In the genomic region with DNA sequence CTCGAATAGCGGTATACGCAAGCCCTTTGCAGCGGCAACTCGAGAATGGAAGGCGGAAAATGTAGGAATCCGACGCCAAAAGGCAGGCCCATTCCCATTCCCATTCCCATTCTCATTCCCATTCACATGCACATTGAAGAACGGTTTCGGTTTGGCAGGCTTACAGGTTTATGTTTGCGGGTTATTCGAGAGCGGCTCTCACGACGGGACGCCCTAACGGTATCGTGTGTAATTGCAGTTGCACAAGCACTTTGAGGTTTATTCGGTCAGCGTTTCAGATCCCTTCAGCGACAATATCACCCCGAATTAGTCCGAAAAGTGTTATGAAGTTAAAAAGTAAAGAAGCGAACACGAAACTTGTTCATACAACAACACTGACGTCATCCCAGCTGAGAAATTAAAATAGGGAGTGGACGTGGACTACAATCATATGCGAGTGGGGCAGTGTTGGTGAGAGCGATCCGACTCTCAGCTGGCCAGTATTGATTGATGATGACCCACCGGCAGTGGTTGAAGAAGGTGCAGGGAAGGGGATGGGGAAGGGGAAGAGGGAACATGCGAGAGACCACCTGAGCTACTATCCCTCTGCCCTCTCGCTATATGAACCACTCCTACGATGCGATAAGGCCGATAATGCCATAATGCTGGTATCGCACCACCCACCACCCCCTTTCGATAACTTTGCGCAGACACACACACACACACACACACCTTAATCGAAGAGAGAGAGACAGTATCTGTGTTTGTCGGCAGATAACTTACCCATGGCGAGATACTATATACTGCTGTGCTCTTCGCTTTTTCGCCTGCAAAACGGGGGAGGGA, we compare ENCODE assay signal across 1 fruit fly cellular context.
TF ChIP-seq lines count a peak whose summit lies in the region.

No protein-coding gene starts in this region.

TF ChIP-seq in whole organism, embryonic, 481 proteins besides CTCF, POLR2A, EP300 and RAD21 (continued from another document and continues in another):
- no peak for TF ChIP-seq gsb (GFP tag; IDR thresholded peaks at IDR 0.05; lab: Robert Waterston, UW)
- TF ChIP-seq otp (GFP tag; IDR thresholded peaks at IDR 0.05; lab: Robert Waterston, UW) = no peak
- TF ChIP-seq fd102C (GFP tag; optimal IDR thresholded peaks at IDR 0.05; lab: Kevin White, UChicago) = no peak
- no peak for TF ChIP-seq pb (GFP tag; optimal IDR thresholded peaks at IDR 0.05; lab: Kevin White, UChicago)
- no peak for TF ChIP-seq cad (GFP tag; optimal IDR thresholded peaks at IDR 0.05; lab: Kevin White, UChicago)
- no peak for TF ChIP-seq ken (GFP tag; IDR thresholded peaks at IDR 0.05; lab: Robert Waterston, UW)
- TF ChIP-seq pum (GFP tag; optimal IDR thresholded peaks at IDR 0.05; lab: Kevin White, UChicago) = no peak
- TF ChIP-seq pfk (GFP tag; optimal IDR thresholded peaks at IDR 0.05; lab: Kevin White, UChicago) = no peak
- no peak for TF ChIP-seq fru (optimal IDR thresholded peaks at IDR 0.05; lab: Kevin White, UChicago)
- no peak for TF ChIP-seq CG11085 (GFP tag; IDR thresholded peaks at IDR 0.05; lab: Robert Waterston, UW)
- TF ChIP-seq CG2202 (tag; optimal IDR thresholded peaks at IDR 0.05; lab: Kevin White, UChicago) = no peak
- no peak for TF ChIP-seq CG15601 (tag; optimal IDR thresholded peaks at IDR 0.05; lab: Kevin White, UChicago)
- TF ChIP-seq CG3847 (GFP tag; IDR thresholded peaks at IDR 0.05; lab: Robert Waterston, UW) = no peak
- TF ChIP-seq CG11093 (GFP tag; IDR thresholded peaks at IDR 0.05; lab: Robert Waterston, UW) = no peak
- no peak for TF ChIP-seq psq (GFP tag; optimal IDR thresholded peaks at IDR 0.05; lab: Kevin White, UChicago)
- TF ChIP-seq tgo (GFP tag; IDR thresholded peaks at IDR 0.05; lab: Robert Waterston, UW) = no peak
- TF ChIP-seq Usf (GFP tag; optimal IDR thresholded peaks at IDR 0.05; lab: Kevin White, UChicago) = no peak
- TF ChIP-seq nom (GFP tag; optimal IDR thresholded peaks at IDR 0.05; lab: Kevin White, UChicago) = peak; percentile 35
- no peak for TF ChIP-seq CG11504 (tag; optimal IDR thresholded peaks at IDR 0.05; lab: Kevin White, UChicago)
- TF ChIP-seq chinmo (GFP tag; IDR thresholded peaks at IDR 0.05; lab: Robert Waterston, UW; ENCODE audit: partially characterized antibody) = no peak
- no peak for TF ChIP-seq al (GFP tag; IDR thresholded peaks at IDR 0.05; lab: Robert Waterston, UW)
- no peak for TF ChIP-seq CG31388 (GFP tag; optimal IDR thresholded peaks at IDR 0.05; lab: Kevin White, UChicago)
- no peak for TF ChIP-seq CG17568 (GFP tag; optimal IDR thresholded peaks at IDR 0.05; lab: Kevin White, UChicago)
- peak; percentile 82 for TF ChIP-seq HmgZ (tag; optimal IDR thresholded peaks at IDR 0.05; lab: Kevin White, UChicago)
- no peak for TF ChIP-seq CG30020 (tag; optimal IDR thresholded peaks at IDR 0.05; lab: Kevin White, UChicago)
- no peak for TF ChIP-seq CG12219 (GFP tag; optimal IDR thresholded peaks at IDR 0.05; lab: Kevin White, UChicago)
- TF ChIP-seq CG6654 (GFP tag; optimal IDR thresholded peaks at IDR 0.05; lab: Kevin White, UChicago) = no peak
- TF ChIP-seq mld (GFP tag; IDR thresholded peaks at IDR 0.05; lab: Robert Waterston, UW; ENCODE audit: partially characterized antibody) = no peak
- TF ChIP-seq Abd-B (GFP tag; optimal IDR thresholded peaks at IDR 0.05; lab: Kevin White, UChicago) = no peak
- no peak for TF ChIP-seq CG10462 (GFP tag; optimal IDR thresholded peaks at IDR 0.05; lab: Kevin White, UChicago)
- TF ChIP-seq mirr (GFP tag; optimal IDR thresholded peaks at IDR 0.05; lab: Kevin White, UChicago) = peak; percentile 90
- no peak for TF ChIP-seq CG7928 (GFP tag; optimal IDR thresholded peaks at IDR 0.05; lab: Kevin White, UChicago)
- no peak for TF ChIP-seq Ets65A (GFP tag; lab: Kevin White, UChicago)
- no peak for TF ChIP-seq maf-S (GFP tag; optimal IDR thresholded peaks at IDR 0.05; lab: Kevin White, UChicago)
- no peak for TF ChIP-seq ttk (GFP tag; IDR thresholded peaks at IDR 0.05; lab: Robert Waterston, UW)
- TF ChIP-seq ems (GFP tag; optimal IDR thresholded peaks at IDR 0.05; lab: Kevin White, UChicago) = no peak
- TF ChIP-seq CG6765 (GFP tag; optimal IDR thresholded peaks at IDR 0.05; lab: Kevin White, UChicago) = peak; percentile 2
- no peak for TF ChIP-seq CHES-1-like (GFP tag; optimal IDR thresholded peaks at IDR 0.05; lab: Kevin White, UChicago)
- no peak for TF ChIP-seq CG7357 (GFP tag; IDR thresholded peaks at IDR 0.05; lab: Robert Waterston, UW)
- peak; percentile 88 for TF ChIP-seq onecut (GFP tag; IDR thresholded peaks at IDR 0.05; lab: Robert Waterston, UW)
- no peak for TF ChIP-seq Deaf1 (tag; optimal IDR thresholded peaks at IDR 0.05; lab: Kevin White, UChicago)
- no peak for TF ChIP-seq ssp (GFP tag; IDR thresholded peaks at IDR 0.05; lab: Robert Waterston, UW)
- TF ChIP-seq CG12299 (tag; optimal IDR thresholded peaks at IDR 0.05; lab: Kevin White, UChicago) = no peak
- TF ChIP-seq Nf-YB (GFP tag; optimal IDR thresholded peaks at IDR 0.05; lab: Kevin White, UChicago) = peak; percentile 14
- no peak for TF ChIP-seq CG16863 (GFP tag; optimal IDR thresholded peaks at IDR 0.05; lab: Kevin White, UChicago)
- TF ChIP-seq tap (tag; optimal IDR thresholded peaks at IDR 0.05; lab: Kevin White, UChicago) = no peak
- peak; percentile 82 for TF ChIP-seq CG10543 (GFP tag; optimal IDR thresholded peaks at IDR 0.05; lab: Kevin White, UChicago)
- no peak for TF ChIP-seq CG42726 (GFP tag; IDR thresholded peaks at IDR 0.05; lab: Robert Waterston, UW; ENCODE audit: partially characterized antibody)
- TF ChIP-seq Xrp1 (GFP tag; IDR thresholded peaks at IDR 0.05; lab: Robert Waterston, UW) = no peak
- TF ChIP-seq MTF-1 (GFP tag; optimal IDR thresholded peaks at IDR 0.05; lab: Kevin White, UChicago; ENCODE audit: borderline replicate concordance) = no peak
- no peak for TF ChIP-seq Doc2 (GFP tag; IDR thresholded peaks at IDR 0.05; lab: Robert Waterston, UW)
- TF ChIP-seq gcm (GFP tag; optimal IDR thresholded peaks at IDR 0.05; lab: Kevin White, UChicago) = peak; percentile 43
- no peak for TF ChIP-seq zen2 (GFP tag; IDR thresholded peaks at IDR 0.05; lab: Robert Waterston, UW; ENCODE audit: partially characterized antibody)
- TF ChIP-seq CG3995 (GFP tag; optimal IDR thresholded peaks at IDR 0.05; lab: Kevin White, UChicago) = no peak
- no peak for TF ChIP-seq GATAe (GFP tag; conservative IDR thresholded peaks at IDR 0.05; lab: Robert Waterston, UW)
- TF ChIP-seq Lim3 (GFP tag; IDR thresholded peaks at IDR 0.05; lab: Robert Waterston, UW) = no peak
- TF ChIP-seq CrebB (tag; optimal IDR thresholded peaks at IDR 0.05; lab: Kevin White, UChicago) = peak; percentile 36
- TF ChIP-seq lab (GFP tag; optimal IDR thresholded peaks at IDR 0.05; lab: Kevin White, UChicago) = peak; percentile 92
- no peak for TF ChIP-seq CG12155 (GFP tag; optimal IDR thresholded peaks at IDR 0.05; lab: Kevin White, UChicago)
- no peak for TF ChIP-seq prd (optimal IDR thresholded peaks at IDR 0.05; lab: Kevin White, UChicago)
- no peak for TF ChIP-seq prd (GFP tag; IDR thresholded peaks at IDR 0.05; lab: Robert Waterston, UW)
- TF ChIP-seq CG8388 (GFP tag; optimal IDR thresholded peaks at IDR 0.05; lab: Kevin White, UChicago) = no peak
- no peak for TF ChIP-seq CG12391 (tag; optimal IDR thresholded peaks at IDR 0.05; lab: Kevin White, UChicago)
- no peak for TF ChIP-seq MBD-R2 (GFP tag; IDR thresholded peaks at IDR 0.05; lab: Robert Waterston, UW)
- no peak for TF ChIP-seq da (GFP tag; optimal IDR thresholded peaks at IDR 0.05; lab: Kevin White, UChicago)
- no peak for TF ChIP-seq eyg (GFP tag; optimal IDR thresholded peaks at IDR 0.05; lab: Kevin White, UChicago)
- no peak for TF ChIP-seq NC2β (GFP tag; optimal IDR thresholded peaks at IDR 0.05; lab: Kevin White, UChicago)
- TF ChIP-seq CkIIα-i1 (GFP tag; IDR thresholded peaks at IDR 0.05; lab: Robert Waterston, UW) = no peak
- TF ChIP-seq CG34422 (GFP tag; IDR thresholded peaks at IDR 0.05; lab: Robert Waterston, UW) = no peak
- TF ChIP-seq D19A (tag; optimal IDR thresholded peaks at IDR 0.05; lab: Kevin White, UChicago) = no peak
- TF ChIP-seq p53 (GFP tag; optimal IDR thresholded peaks at IDR 0.05; lab: Kevin White, UChicago) = no peak
- TF ChIP-seq CG16815 (GFP tag; optimal IDR thresholded peaks at IDR 0.05; lab: Kevin White, UChicago) = no peak
- TF ChIP-seq CG11560 (tag; IDR thresholded peaks at IDR 0.05; lab: Robert Waterston, UW) = no peak
- no peak for TF ChIP-seq CG30431 (GFP tag; optimal IDR thresholded peaks at IDR 0.05; lab: Kevin White, UChicago)
- TF ChIP-seq fd3F (GFP tag; optimal IDR thresholded peaks at IDR 0.05; lab: Kevin White, UChicago) = no peak
- no peak for TF ChIP-seq hb (GFP tag; IDR thresholded peaks at IDR 0.05; lab: Robert Waterston, UW; ENCODE audit: partially characterized antibody)
- no peak for TF ChIP-seq dm (GFP tag; optimal IDR thresholded peaks at IDR 0.05; lab: Kevin White, UChicago)
- no peak for TF ChIP-seq CG7372 (GFP tag; IDR thresholded peaks at IDR 0.05; lab: Robert Waterston, UW)
- TF ChIP-seq Neu2 (GFP tag; optimal IDR thresholded peaks at IDR 0.05; lab: Kevin White, UChicago; ENCODE audit: borderline replicate concordance) = no peak
- no peak for TF ChIP-seq dimm (GFP tag; IDR thresholded peaks at IDR 0.05; lab: Robert Waterston, UW)
- TF ChIP-seq Lpt (GFP tag; optimal IDR thresholded peaks at IDR 0.05; lab: Kevin White, UChicago) = no peak
- no peak for TF ChIP-seq Bgb (GFP tag; IDR thresholded peaks at IDR 0.05; lab: Robert Waterston, UW; ENCODE audit: partially characterized antibody)
- no peak for TF ChIP-seq Xbp1 (GFP tag; optimal IDR thresholded peaks at IDR 0.05; lab: Kevin White, UChicago)
- TF ChIP-seq jing (GFP tag; optimal IDR thresholded peaks at IDR 0.05; lab: Kevin White, UChicago) = no peak
- TF ChIP-seq CG4730 (GFP tag; IDR thresholded peaks at IDR 0.05; lab: Robert Waterston, UW) = no peak
- no peak for TF ChIP-seq insv (GFP tag; optimal IDR thresholded peaks at IDR 0.05; lab: Kevin White, UChicago)
- TF ChIP-seq CG6791 (GFP tag; IDR thresholded peaks at IDR 0.05; lab: Robert Waterston, UW; ENCODE audit: partially characterized antibody) = no peak
- no peak for TF ChIP-seq CG16779 (GFP tag; IDR thresholded peaks at IDR 0.05; lab: Robert Waterston, UW)
- peak; percentile 34 for TF ChIP-seq Atf3 (GFP tag; optimal IDR thresholded peaks at IDR 0.05; lab: Kevin White, UChicago)
- TF ChIP-seq dati (GFP tag; IDR thresholded peaks at IDR 0.05; lab: Robert Waterston, UW) = no peak
- TF ChIP-seq E2f2 (GFP tag; IDR thresholded peaks at IDR 0.05; lab: Robert Waterston, UW) = no peak
- no peak for TF ChIP-seq amos (GFP tag; IDR thresholded peaks at IDR 0.05; lab: Robert Waterston, UW; ENCODE audit: partially characterized antibody)
- no peak for TF ChIP-seq D19B (GFP tag; optimal IDR thresholded peaks at IDR 0.05; lab: Kevin White, UChicago)
- TF ChIP-seq crp (GFP tag; optimal IDR thresholded peaks at IDR 0.05; lab: Kevin White, UChicago) = peak in 1 of 2 experiments; percentile 67
- TF ChIP-seq Hr78 (GFP tag; optimal IDR thresholded peaks at IDR 0.05; lab: Kevin White, UChicago) = peak in 1 of 2 experiments; percentile 32
- no peak for TF ChIP-seq Hsf (GFP tag; optimal IDR thresholded peaks at IDR 0.05; lab: Kevin White, UChicago)
- no peak for TF ChIP-seq bbx (GFP tag; IDR thresholded peaks at IDR 0.05; lab: Robert Waterston, UW; ENCODE audit: partially characterized antibody)
- TF ChIP-seq ash1 (GFP tag; optimal IDR thresholded peaks at IDR 0.05; lab: Kevin White, UChicago) = peak; percentile 35
- no peak for TF ChIP-seq row (GFP tag; IDR thresholded peaks at IDR 0.05; lab: Robert Waterston, UW)
- no peak for TF ChIP-seq CG10267 (tag; optimal IDR thresholded peaks at IDR 0.05; lab: Kevin White, UChicago)
- no peak for TF ChIP-seq HmgD (GFP tag; optimal IDR thresholded peaks at IDR 0.05; lab: Kevin White, UChicago)
- no peak for TF ChIP-seq aop (GFP tag; IDR thresholded peaks at IDR 0.05; lab: Robert Waterston, UW)
- TF ChIP-seq nau (GFP tag; optimal IDR thresholded peaks at IDR 0.05; lab: Kevin White, UChicago) = no peak
- TF ChIP-seq salm (tag; optimal IDR thresholded peaks at IDR 0.05; lab: Kevin White, UChicago) = no peak
- peak; percentile 25 for TF ChIP-seq fd64A (GFP tag; optimal IDR thresholded peaks at IDR 0.05; lab: Kevin White, UChicago)
- no peak for TF ChIP-seq oc (tag; optimal IDR thresholded peaks at IDR 0.05; lab: Kevin White, UChicago)
- TF ChIP-seq Hmx (GFP tag; optimal IDR thresholded peaks at IDR 0.05; lab: Kevin White, UChicago) = no peak
- peak; percentile 98 for TF ChIP-seq cg (GFP tag; optimal IDR thresholded peaks at IDR 0.05; lab: Kevin White, UChicago)
- TF ChIP-seq bowl (GFP tag; IDR thresholded peaks at IDR 0.05; lab: Robert Waterston, UW) = no peak
- TF ChIP-seq CG13775 (GFP tag; optimal IDR thresholded peaks at IDR 0.05; lab: Kevin White, UChicago) = no peak
- no peak for TF ChIP-seq CG9609 (GFP tag; optimal IDR thresholded peaks at IDR 0.05; lab: Kevin White, UChicago)
- TF ChIP-seq nerfin-2 (GFP tag; IDR thresholded peaks at IDR 0.05; lab: Robert Waterston, UW; ENCODE audit: partially characterized antibody) = no peak
- TF ChIP-seq chm (GFP tag; IDR thresholded peaks at IDR 0.05; lab: Robert Waterston, UW) = no peak
- TF ChIP-seq B-H1 (GFP tag; IDR thresholded peaks at IDR 0.05; lab: Robert Waterston, UW) = no peak
- no peak for TF ChIP-seq ham (GFP tag; IDR thresholded peaks at IDR 0.05; lab: Robert Waterston, UW)
- TF ChIP-seq CG32532 (GFP tag; IDR thresholded peaks at IDR 0.05; lab: Robert Waterston, UW) = no peak
- peak; percentile 58 for TF ChIP-seq Hey (tag; optimal IDR thresholded peaks at IDR 0.05; lab: Kevin White, UChicago)
- TF ChIP-seq CG17361 (GFP tag; IDR thresholded peaks at IDR 0.05; lab: Robert Waterston, UW) = no peak
- TF ChIP-seq cwo (GFP tag; optimal IDR thresholded peaks at IDR 0.05; lab: Kevin White, UChicago) = peak; percentile 73
- no peak for TF ChIP-seq sqz (GFP tag; optimal IDR thresholded peaks at IDR 0.05; lab: Kevin White, UChicago)
- no peak for TF ChIP-seq nmo (GFP tag; optimal IDR thresholded peaks at IDR 0.05; lab: Kevin White, UChicago)
- no peak for TF ChIP-seq lov (optimal IDR thresholded peaks at IDR 0.05; lab: Kevin White, UChicago)
- TF ChIP-seq lov (GFP tag; IDR thresholded peaks at IDR 0.05; lab: Robert Waterston, UW) = no peak
- TF ChIP-seq CG31224 (GFP tag; IDR thresholded peaks at IDR 0.05; lab: Robert Waterston, UW) = no peak
- peak; percentile 40 for TF ChIP-seq kay (GFP tag; optimal IDR thresholded peaks at IDR 0.05; lab: Kevin White, UChicago)
- TF ChIP-seq CG10209 (GFP tag; optimal IDR thresholded peaks at IDR 0.05; lab: Kevin White, UChicago) = no peak
- TF ChIP-seq Atf-2 (GFP tag; optimal IDR thresholded peaks at IDR 0.05; lab: Kevin White, UChicago) = no peak
- no peak for TF ChIP-seq CG8281 (tag; optimal IDR thresholded peaks at IDR 0.05; lab: Kevin White, UChicago)
- peak; percentile 98 for TF ChIP-seq grn (GFP tag; optimal IDR thresholded peaks at IDR 0.05; lab: Kevin White, UChicago)
